Worm (Caenorhabditis elegans) whole organism, late embryonic: Measurements from ENCODE around the gene nuc-1.

Experiments used
- ceh-6 ChIP-seq: fragments of 200-800 bp; sonication (Bioruptor generic); optimal IDR thresholded peaks from 2 replicates; lab custom pipeline; 2018; ENCODE audit warnings: mild to moderate bottlenecking, missing genetic modification characterization, missing compliant biosample characterization
- ceh-9 ChIP-seq: sonication (generic microtip); optimal IDR thresholded peaks from 2 replicates; lab custom pipeline; 2016; ENCODE audit warnings: mild to moderate bottlenecking, missing genetic modification characterization, inconsistent platforms, missing compliant biosample characterization
- fkh-6 ChIP-seq: sonication (generic microtip); optimal IDR thresholded peaks from 2 replicates; lab custom pipeline; 2016; ENCODE audit warnings: missing genetic modification characterization, missing compliant biosample characterization
- gmeb-2 ChIP-seq: sonication (generic microtip); optimal IDR thresholded peaks from 2 replicates; lab custom pipeline; 2016; ENCODE audit warnings: missing genetic modification characterization, inconsistent platforms, missing compliant biosample characterization
- hlh-30 ChIP-seq: sonication (generic microtip); optimal IDR thresholded peaks from 2 replicates; lab custom pipeline; 2017; ENCODE audit warnings: antibody characterized with exemption, missing genetic modification characterization, missing compliant biosample characterization; ENCODE audit not compliant: insufficient read depth
- hlh-8 ChIP-seq: sonication (generic microtip); optimal IDR thresholded peaks from 2 replicates; lab custom pipeline; 2016; ENCODE audit warnings: missing genotype, missing genetic modification characterization, missing compliant biosample characterization
- nhr-11 ChIP-seq: fragments of 150-350 bp; optimal IDR thresholded peaks from 2 replicates; lab custom pipeline; 2014; ENCODE audit warnings: missing biosample characterization, missing genetic modification characterization
- sox-2 ChIP-seq: fragments of 200-800 bp; sonication (Bioruptor generic); IDR thresholded peaks from 2 replicates; pipeline ENCODE4 v1.3.6; 2022; ENCODE audit warnings: missing genetic modification reagents, missing genetic modification characterization, missing compliant biosample characterization
- unc-55 ChIP-seq: sonication (generic microtip); optimal IDR thresholded peaks from 2 replicates; lab custom pipeline; 2017; ENCODE audit warnings: missing biosample characterization, missing genetic modification reagents, missing genetic modification characterization

- TF ChIP-seq sox-2, result no peak
- no peak for TF ChIP-seq gmeb-2 (tag; lab: Kevin White, UChicago)
- no peak for TF ChIP-seq ceh-9 (tag; lab: Kevin White, UChicago)
- TF ChIP-seq nhr-11 (tag; lab: Kevin White, UChicago), result no peak
- TF ChIP-seq hlh-30 (tag; lab: Kevin White, UChicago), result no peak
- no peak for TF ChIP-seq ceh-6 (GFP tag; lab: Kevin White, UChicago)
- TF ChIP-seq unc-55 (GFP tag; lab: Kevin White, UChicago), result no peak
- TF ChIP-seq hlh-8 (tag; lab: Kevin White, UChicago), result no peak
- TF ChIP-seq fkh-6 (tag; lab: Kevin White, UChicago), result no peak
Measured at ce11 chrX:9536008-9536407, 3.7 kb upstream of the nuc-1 start.
